Worm (Caenorhabditis elegans): ENCODE measurements around the gene ttc-7.

ttc-7 gene

DNA sequence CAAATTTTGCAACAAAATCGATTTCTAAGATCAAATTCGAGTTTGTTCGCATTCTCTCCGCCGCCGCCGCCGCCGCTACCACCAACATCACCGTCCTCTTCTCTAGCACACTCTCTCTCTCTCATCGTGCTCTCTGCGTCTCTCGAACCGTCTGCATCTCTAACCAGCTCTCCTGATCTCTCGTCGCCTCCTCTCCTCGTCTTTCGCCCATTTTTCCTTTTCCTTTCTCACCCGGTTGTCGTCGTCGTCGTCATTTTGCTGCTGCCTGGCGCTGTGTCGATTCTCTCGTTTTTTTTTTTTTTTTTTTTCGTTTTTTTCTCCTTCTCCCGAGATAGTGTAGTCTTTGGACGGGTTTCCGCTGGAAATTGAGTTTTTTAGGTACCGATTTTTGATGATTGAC lies 66.2 kb downstream of the ttc-7 start (continued):
- TF ChIP-seq F23B12.7 (tag; optimal IDR thresholded peaks at IDR 0.05; ENCODE audit: insufficient read depth) (no peak), F33H1.4 (GFP tag; IDR thresholded peaks at IDR 0.05) (no peak), mxl-1 (tag; optimal IDR thresholded peaks at IDR 0.05) (no peak), ceh-40 (GFP tag; IDR thresholded peaks at IDR 0.05) (no peak), ama-1 (optimal IDR thresholded peaks at IDR 0.05) (no peak), ama-1 (GFP tag; optimal IDR thresholded peaks at IDR 0.05) (no peak), ceh-27 (GFP tag; optimal IDR thresholded peaks at IDR 0.05) (peak; percentile 69), ets-4 (GFP tag; optimal IDR thresholded peaks at IDR 0.05) (no peak), attf-6 (GFP tag; IDR thresholded peaks at IDR 0.05) (no peak), egl-18 (GFP tag; IDR thresholded peaks at IDR 0.05) (no peak), ztf-28 (GFP tag; IDR thresholded peaks at IDR 0.05) (no peak), ztf-18 (tag; optimal IDR thresholded peaks at IDR 0.05) (no peak), unc-62 (GFP tag; optimal IDR thresholded peaks at IDR 0.05) (no peak), nhr-120 (GFP tag; IDR thresholded peaks at IDR 0.05) (no peak), F55B11.4 (tag; optimal IDR thresholded peaks at IDR 0.05; ENCODE audit: borderline replicate concordance, insufficient read depth) (no peak), B0336.3 (GFP tag; IDR thresholded peaks at IDR 0.05) (peak; percentile 74), sptf-2 (GFP tag; optimal IDR thresholded peaks at IDR 0.05) (no peak), egl-44 (GFP tag; IDR thresholded peaks at IDR 0.05) (no peak), Y56A3A.18 (GFP tag; IDR thresholded peaks at IDR 0.05) (0 out of 2 replicates have a peak, but pooled peaks have one; percentile 21), lin-35 (GFP tag; optimal IDR thresholded peaks at IDR 0.05) (peak in 1 of 3 experiments; percentile 35), ztf-25 (GFP tag; IDR thresholded peaks at IDR 0.05) (no peak), him-1 (tag; optimal IDR thresholded peaks at IDR 0.05) (no peak), B0035.1 (tag; optimal IDR thresholded peaks at IDR 0.05) (peak; percentile 60), pbrm-1 (GFP tag; IDR thresholded peaks at IDR 0.05) (peak; percentile 68), nhr-80 (tag; optimal IDR thresholded peaks at IDR 0.05) (peak; percentile 88), snpc-1.3 (tag; optimal IDR thresholded peaks at IDR 0.05; ENCODE audit: insufficient read depth) (no peak), ceh-79 (tag; optimal IDR thresholded peaks at IDR 0.05) (no peak), ztf-26 (tag; optimal IDR thresholded peaks at IDR 0.05) (peak; percentile 71), let-607 (tag; optimal IDR thresholded peaks at IDR 0.05) (peak in 1 of 2 experiments; percentile 41), Y95B8A.8 (GFP tag; IDR thresholded peaks at IDR 0.05) (peak; percentile 50; the same call in 1 of the 2 replicates), cebp-2 (GFP tag; IDR thresholded peaks at IDR 0.05) (no peak), tbp1 (GFP tag; optimal IDR thresholded peaks at IDR 0.05) (peak; percentile 51), gei-17 (GFP tag; optimal IDR thresholded peaks at IDR 0.05) (peak; percentile 61), rpc-1 (optimal IDR thresholded peaks at IDR 0.05) (no peak), rpc-1 (tag; optimal IDR thresholded peaks at IDR 0.05) (no peak), rec-8 (tag; optimal IDR thresholded peaks at IDR 0.05) (no peak), nhr-27 (tag; optimal IDR thresholded peaks at IDR 0.05) (no peak), aptf-2 (GFP tag; conservative IDR thresholded peaks at IDR 0.05) (no peak), lin-40 (tag; optimal IDR thresholded peaks at IDR 0.05) (peak; percentile 95), nfya-1 (tag; optimal IDR thresholded peaks at IDR 0.05; ENCODE audit: borderline replicate concordance, insufficient read depth) (no peak), lin-54 (GFP tag; optimal IDR thresholded peaks at IDR 0.05) (peak; percentile 41), C17E4.6 (GFP tag; IDR thresholded peaks at IDR 0.05) (no peak), rcor-1 (GFP tag; IDR thresholded peaks at IDR 0.05) (peak; percentile 57), lsl-1 (GFP tag; optimal IDR thresholded peaks at IDR 0.05) (no peak), sea-2 (GFP tag; IDR thresholded peaks at IDR 0.05) (no peak), Y79H2A.3 (GFP tag; conservative IDR thresholded peaks at IDR 0.05) (no peak), efl-1 (GFP tag; optimal IDR thresholded peaks at IDR 0.05) (no peak), dpff-1 (tag; optimal IDR thresholded peaks at IDR 0.05) (no peak), snpc-4 (GFP tag; optimal IDR thresholded peaks at IDR 0.05) (no peak), snpc-4 (tag; optimal IDR thresholded peaks at IDR 0.05) (peak in 2 of 4 experiments; percentile 54 to 58)
